Worm (Caenorhabditis elegans) whole organism, L2 larva: ENCODE measurements around the gene C46F11.5.

Source experiments
- aly-2 ChIP-seq: fragments of 150-350 bp; optimal IDR thresholded peaks from 2 replicates; lab custom pipeline; 2014; ENCODE audit warnings: missing biosample characterization, missing genetic modification characterization
- gmeb-1 ChIP-seq: fragments of 150-350 bp; optimal IDR thresholded peaks from 2 replicates; lab custom pipeline; 2014; ENCODE audit warnings: missing biosample characterization, missing genetic modification characterization
- sma-9 ChIP-seq, 2 experiments: fragments of 150-350 bp in 1 of 2; sonication (generic microtip) in 1 of 2; optimal IDR thresholded peaks; 2 replicates each; lab custom pipeline; 2014 to 2016; ENCODE audit warnings: missing genetic modification characterization in 2 of 2, mild to moderate bottlenecking in 1 of 2, missing biosample characterization in 1 of 2, missing compliant biosample characterization in 1 of 2, missing genetic modification reagents in 1 of 2, moderate library complexity in 1 of 2

- TF ChIP-seq gmeb-1 (tag; lab: Kevin White, UChicago): no peak
- no peak for TF ChIP-seq sma-9 (GFP tag; optimal IDR thresholded peaks at IDR 0.05; lab: Kevin White, UChicago)
- TF ChIP-seq sma-9 (tag; optimal IDR thresholded peaks at IDR 0.05; lab: Kevin White, UChicago): no peak
- no peak for TF ChIP-seq aly-2 (tag; lab: Kevin White, UChicago)
These were observed 37.7 kb downstream of the C46F11.5 start for ce11 chrIII:3619621-3620261.
